Fruit fly (Drosophila melanogaster) whole organism, wandering third instar larva: ENCODE data around the gene CG33784.

Experiments used
- Abd-B ChIP-seq: fragments of >200 bp; optimal IDR thresholded peaks from 2 replicates; lab custom pipeline; 2017; ENCODE audit warnings: missing biosample characterization, missing genetic modification characterization
- CG32264 ChIP-seq: fragments of 200-800 bp; sonication (Bioruptor generic); optimal IDR thresholded peaks from 2 replicates; lab custom pipeline; 2016; ENCODE audit warnings: missing biosample characterization, missing genetic modification characterization
- CG9705 ChIP-seq: fragments of 200-800 bp; sonication (Bioruptor generic); optimal IDR thresholded peaks from 2 replicates; lab custom pipeline; 2018; ENCODE audit warnings: missing biosample characterization, mild to moderate bottlenecking, missing genetic modification characterization
- CrebA ChIP-seq: fragments of 200-800 bp; sonication (Bioruptor generic); optimal IDR thresholded peaks from 2 replicates; lab custom pipeline; 2016; ENCODE audit warnings: missing biosample characterization, mild to moderate bottlenecking, missing genetic modification characterization, borderline replicate concordance
- Dfd ChIP-seq: fragments of >200 bp; optimal IDR thresholded peaks from 2 replicates; lab custom pipeline; 2017; ENCODE audit warnings: missing biosample characterization, missing genetic modification characterization
- GATAd ChIP-seq: sonication (Bioruptor generic); optimal IDR thresholded peaks from 2 replicates; lab custom pipeline; 2016; ENCODE audit warnings: missing biosample characterization, missing genetic modification characterization
- HLH106 ChIP-seq: fragments of 200-800 bp; optimal IDR thresholded peaks from 3 replicates; lab custom pipeline; 2019; ENCODE audit warnings: missing biosample characterization, mild to moderate bottlenecking, missing genetic modification characterization, moderate library complexity
- Hr78 ChIP-seq: fragments of >200 bp; optimal IDR thresholded peaks from 2 replicates; lab custom pipeline; 2017; ENCODE audit warnings: missing biosample characterization, missing genetic modification characterization
- Mio ChIP-seq: sonication (Bioruptor generic); optimal IDR thresholded peaks from 2 replicates; lab custom pipeline; 2016; ENCODE audit warnings: missing biosample characterization, missing genetic modification characterization
- Myc ChIP-seq: fragments of >200 bp; optimal IDR thresholded peaks from 2 replicates; lab custom pipeline; 2017
- N ChIP-seq: fragments of >200 bp; optimal IDR thresholded peaks from 2 replicates; lab custom pipeline; 2018; ENCODE audit warnings: missing biosample characterization, missing external identifiers, missing genetic modification characterization
- Rel ChIP-seq, 2 experiments: fragments of 200-800 bp; sonication (Bioruptor generic) in 1 of 2; optimal IDR thresholded peaks; 2 replicates in 1 of 2; 3 replicates in 1 of 2; lab custom pipeline; 2016 to 2019; ENCODE audit warnings: mild to moderate bottlenecking in 2 of 2, missing biosample characterization in 2 of 2, missing genetic modification characterization in 2 of 2, moderate library complexity in 1 of 2
- Vsx2 ChIP-seq: fragments of 200-300, 225-300 bp; sonication (Bioruptor generic); optimal IDR thresholded peaks from 2 replicates; lab custom pipeline; 2018; ENCODE audit warnings: missing biosample characterization, missing genetic modification characterization; ENCODE audit not compliant: partially characterized antibody
- br ChIP-seq: fragments of 200-800 bp; sonication (Bioruptor generic); optimal IDR thresholded peaks from 2 replicates; lab custom pipeline; 2016; ENCODE audit warnings: missing biosample characterization, missing genetic modification characterization
- brk ChIP-seq: fragments of 200-800 bp; sonication (Bioruptor generic); optimal IDR thresholded peaks from 2 replicates; lab custom pipeline; 2016; ENCODE audit warnings: missing biosample characterization, mild to moderate bottlenecking, missing genetic modification characterization
- dl ChIP-seq, 2 experiments: fragments of 175-275, 200-275 bp in 1 of 2; fragments of 200-275 bp in 1 of 2; sonication (Bioruptor generic); optimal IDR thresholded peaks; lab custom pipeline; 2018; ENCODE audit warnings: mild to moderate bottlenecking in 2 of 2, missing biosample characterization in 2 of 2, missing genetic modification characterization in 2 of 2, moderate library complexity in 2 of 2; ENCODE audit not compliant: partially characterized antibody in 2 of 2, insufficient read depth in 1 of 2
- dmrt93B ChIP-seq: fragments of 200-800 bp; sonication (Bioruptor generic); optimal IDR thresholded peaks from 2 replicates; lab custom pipeline; 2018; ENCODE audit warnings: missing biosample characterization, mild to moderate bottlenecking, missing genetic modification characterization
- foxo ChIP-seq, 2 experiments: fragments of 200-800 bp; sonication (Bioruptor generic); optimal IDR thresholded peaks; 2 replicates in 1 of 2; 3 replicates in 1 of 2; lab custom pipeline; 2016 to 2017; ENCODE audit warnings: missing biosample characterization in 2 of 2, missing genetic modification characterization in 2 of 2
- pan ChIP-seq: fragments of >200 bp; optimal IDR thresholded peaks from 2 replicates; lab custom pipeline; 2017
- psq ChIP-seq: fragments of 200-800 bp; sonication (Bioruptor generic); optimal IDR thresholded peaks from 3 replicates; lab custom pipeline; 2017; ENCODE audit warnings: missing biosample characterization, mild to moderate bottlenecking, missing genetic modification characterization, moderate library complexity
- rgr ChIP-seq: fragments of 200-800 bp; sonication (Bioruptor generic); optimal IDR thresholded peaks from 3 replicates; lab custom pipeline; 2016; ENCODE audit warnings: missing biosample characterization, mild to moderate bottlenecking, missing genetic modification characterization
- sage ChIP-seq: fragments of 200-800 bp; sonication (Bioruptor generic); optimal IDR thresholded peaks from 2 replicates; lab custom pipeline; 2016; ENCODE audit warnings: missing biosample characterization, mild to moderate bottlenecking, missing genetic modification characterization
- tai ChIP-seq: sonication (Bioruptor generic); optimal IDR thresholded peaks from 2 replicates; lab custom pipeline; 2016; ENCODE audit warnings: missing biosample characterization, missing genetic modification characterization
- usp ChIP-seq: fragments of >200 bp; optimal IDR thresholded peaks from 2 replicates; lab custom pipeline; 2017; ENCODE audit warnings: missing biosample characterization, missing genetic modification characterization
- woc ChIP-seq: sonication (Bioruptor generic); optimal IDR thresholded peaks from 2 replicates; lab custom pipeline; 2016; ENCODE audit warnings: missing biosample characterization, mild to moderate bottlenecking, missing genetic modification characterization

The CG33784 gene

dm6 chr3R:10032951-10033720 lies 34.6 kb upstream of the CG33784 start:
- no peak for TF ChIP-seq HLH106 (tag; lab: Kevin White, UChicago)
- no peak for TF ChIP-seq foxo (GFP tag; optimal IDR thresholded peaks at IDR 0.05; lab: Kevin White, UChicago)
- TF ChIP-seq Hr78 (GFP tag; lab: Kevin White, UChicago) = no peak
- no peak for TF ChIP-seq CrebA (GFP tag; lab: Kevin White, UChicago)
- no peak for TF ChIP-seq woc
- TF ChIP-seq dl (GFP tag; optimal IDR thresholded peaks at IDR 0.05; lab: Kevin White, UChicago; ENCODE audit: insufficient read depth in 1 of 2, partially characterized antibody in 2 of 2) = no peak
- no peak for TF ChIP-seq Mio (GFP tag; lab: Kevin White, UChicago)
- TF ChIP-seq N (GFP tag; lab: Kevin White, UChicago) = no peak
- TF ChIP-seq CG9705 (GFP tag; lab: Kevin White, UChicago) = no peak

dm6 chr3R:10034995-10035446 lies 32.7 kb upstream of the CG33784 start:
- TF ChIP-seq tai (no peak), Rel (GFP tag; optimal IDR thresholded peaks at IDR 0.05; lab: Kevin White, UChicago) (no peak), Rel (tag; optimal IDR thresholded peaks at IDR 0.05; lab: Kevin White, UChicago) (peak; percentile 19)

dm6 chr3R:10035765-10036164 lies 31.9 kb upstream of the CG33784 start:
- TF ChIP-seq dmrt93B (GFP tag; lab: Kevin White, UChicago) (no peak), brk (peak; percentile 47)
- TF ChIP-seq, all 38 proteins: peak for 1

- TF ChIP-seq dmrt93B (GFP tag; lab: Kevin White, UChicago) (no peak), HLH106 (tag; lab: Kevin White, UChicago) (no peak), pan (no peak), CrebA (GFP tag; lab: Kevin White, UChicago) (no peak), GATAd (GFP tag; lab: Kevin White, UChicago) (no peak), usp (GFP tag; lab: Kevin White, UChicago) (no peak), rgr (GFP tag; lab: Kevin White, UChicago) (no peak), psq (GFP tag; lab: Kevin White, UChicago) (no peak), Myc (lab: Kevin White, UChicago) (no peak), Rel (GFP tag; optimal IDR thresholded peaks at IDR 0.05; lab: Kevin White, UChicago) (no peak), Rel (tag; optimal IDR thresholded peaks at IDR 0.05; lab: Kevin White, UChicago) (no peak), CG32264 (GFP tag; lab: Kevin White, UChicago) (no peak), br (GFP tag; lab: Kevin White, UChicago) (no peak), N (GFP tag; lab: Kevin White, UChicago) (no peak), woc (no peak), dl (GFP tag; optimal IDR thresholded peaks at IDR 0.05; lab: Kevin White, UChicago; ENCODE audit: insufficient read depth in 1 of 2, partially characterized antibody in 2 of 2) (no peak)
Observed at dm6 chr3R:10039188-10039587, 28.5 kb upstream of the CG33784 start.

dm6 chr3R:10040505-10040904 lies 27.2 kb upstream of the CG33784 start:
- no peak for TF ChIP-seq Mio (GFP tag; lab: Kevin White, UChicago)
- TF ChIP-seq Vsx2 (GFP tag; lab: Kevin White, UChicago) = no peak
- no peak for TF ChIP-seq Dfd
- no peak for TF ChIP-seq Rel (GFP tag; optimal IDR thresholded peaks at IDR 0.05; lab: Kevin White, UChicago)
- peak; percentile 88 for TF ChIP-seq Rel (tag; optimal IDR thresholded peaks at IDR 0.05; lab: Kevin White, UChicago)

- TF ChIP-seq Abd-B (GFP tag; lab: Kevin White, UChicago) (no peak), sage (no peak), psq (GFP tag; lab: Kevin White, UChicago) (peak; percentile 53)
- TF ChIP-seq, all 38 proteins: peak for 1
Observed at dm6 chr3R:10042024-10042663, 25.6 kb upstream of the CG33784 start.
